Fruit fly (Drosophila melanogaster): ENCODE data around the gene Lasp.
A peak's percentile ranks its signal among the peaks of the same experiment; 100 is the strongest.

Gene Lasp

DNA sequence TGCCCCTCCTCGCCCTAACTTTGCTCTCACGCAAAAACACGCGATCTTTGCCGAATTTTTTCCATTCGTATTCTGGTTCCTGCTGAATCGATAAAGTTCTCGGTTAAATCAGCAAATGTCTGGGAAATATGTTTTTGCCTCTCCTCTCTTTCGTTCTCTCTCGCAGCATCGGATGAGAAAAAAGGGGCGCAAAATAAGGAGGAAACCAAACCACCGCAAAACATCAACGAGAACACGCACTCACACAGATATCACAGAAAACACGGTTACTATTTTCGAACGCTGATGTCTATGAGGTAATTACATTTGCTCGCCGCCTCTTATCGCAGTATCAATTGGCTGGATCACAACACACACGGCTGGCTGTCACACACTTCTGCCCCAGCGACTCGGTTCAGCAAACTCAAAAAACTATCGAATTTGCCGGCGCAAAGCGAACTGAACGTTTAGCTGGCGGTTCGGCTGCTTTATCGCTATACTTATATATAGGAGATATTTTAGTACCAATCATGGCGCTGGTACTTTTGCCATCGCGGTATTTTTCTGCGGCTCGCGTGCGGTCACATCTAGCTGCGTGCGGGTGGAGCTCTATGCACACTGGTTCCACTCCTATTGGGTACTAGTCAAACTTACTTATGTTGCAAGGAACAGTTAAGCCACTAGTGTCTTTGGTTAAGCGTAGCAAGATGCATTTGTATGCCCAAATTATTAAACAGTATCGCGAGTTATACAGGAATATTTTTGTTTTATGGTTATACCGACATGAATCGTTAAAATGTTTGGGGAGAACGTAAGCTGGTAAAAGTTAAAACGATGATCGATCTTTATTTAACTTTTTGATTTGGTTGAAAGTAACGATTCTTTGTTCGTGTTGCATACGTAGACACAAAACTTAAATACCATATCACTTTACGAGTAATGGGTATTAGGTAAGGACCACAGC is 50.0 kb downstream of the Lasp start, which contains the start of gene Baldspot:
TSS of gene Baldspot (minus strand) at position 449 of the 943 bp plus-strand sequence.
- no peak for TF ChIP-seq Sin3A (optimal IDR thresholded peaks at IDR 0.05)
- no peak for TF ChIP-seq psq (optimal IDR thresholded peaks at IDR 0.05)
- TF ChIP-seq insv (optimal IDR thresholded peaks at IDR 0.05): no peak
- no peak for TF ChIP-seq Myc (optimal IDR thresholded peaks at IDR 0.05)
- TF ChIP-seq h (optimal IDR thresholded peaks at IDR 0.05): no peak
- TF ChIP-seq ttk (optimal IDR thresholded peaks at IDR 0.05): no peak

DNA sequence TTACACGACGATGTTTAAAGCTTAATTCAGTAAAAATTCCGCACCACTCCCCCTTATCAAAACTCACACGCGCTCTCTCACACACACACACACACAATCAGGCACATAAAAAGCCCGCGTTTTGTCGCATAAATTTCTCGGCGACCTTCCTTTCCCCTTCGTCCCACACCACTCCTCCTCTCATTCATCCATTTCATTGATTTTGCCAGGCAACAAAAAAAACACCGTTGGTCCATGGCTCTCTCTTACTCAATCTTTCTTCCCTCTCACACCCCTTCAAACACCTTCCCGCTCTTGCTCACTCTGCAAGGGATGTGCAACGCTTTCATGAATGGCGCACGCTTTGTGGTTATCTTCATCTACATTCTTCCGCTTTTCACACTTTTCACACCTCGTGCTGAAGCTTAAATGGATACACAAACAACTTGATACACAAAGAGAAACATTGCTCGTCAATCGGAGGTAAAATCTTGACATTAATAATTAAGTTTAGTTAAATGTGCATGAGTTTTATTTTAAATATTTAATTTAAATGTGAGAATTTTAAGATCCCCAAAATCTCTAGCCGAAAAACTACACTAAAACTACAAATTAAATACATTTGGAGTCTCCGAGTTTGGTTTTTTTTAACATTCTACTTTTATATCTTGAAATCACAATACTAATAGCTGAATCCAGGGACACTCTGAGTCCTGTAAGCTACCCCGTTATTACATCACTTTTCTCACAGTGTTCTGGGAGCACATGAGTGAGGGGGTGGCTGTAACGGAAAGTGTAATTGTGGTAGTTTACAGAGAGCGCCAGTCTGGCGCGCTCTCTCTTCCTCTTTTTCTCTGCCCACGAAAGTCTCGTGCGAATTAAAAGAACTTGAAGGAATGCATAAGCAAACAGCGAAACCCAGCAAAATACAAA is 51.3 kb downstream of the Lasp start:
- no peak for TF ChIP-seq h (optimal IDR thresholded peaks at IDR 0.05)
- no peak for TF ChIP-seq psq (optimal IDR thresholded peaks at IDR 0.05)
- TF ChIP-seq Myc (optimal IDR thresholded peaks at IDR 0.05): no peak
- TF ChIP-seq Sin3A (optimal IDR thresholded peaks at IDR 0.05): no peak
- no peak for TF ChIP-seq insv (optimal IDR thresholded peaks at IDR 0.05)
- no peak for TF ChIP-seq ttk (optimal IDR thresholded peaks at IDR 0.05)

DNA sequence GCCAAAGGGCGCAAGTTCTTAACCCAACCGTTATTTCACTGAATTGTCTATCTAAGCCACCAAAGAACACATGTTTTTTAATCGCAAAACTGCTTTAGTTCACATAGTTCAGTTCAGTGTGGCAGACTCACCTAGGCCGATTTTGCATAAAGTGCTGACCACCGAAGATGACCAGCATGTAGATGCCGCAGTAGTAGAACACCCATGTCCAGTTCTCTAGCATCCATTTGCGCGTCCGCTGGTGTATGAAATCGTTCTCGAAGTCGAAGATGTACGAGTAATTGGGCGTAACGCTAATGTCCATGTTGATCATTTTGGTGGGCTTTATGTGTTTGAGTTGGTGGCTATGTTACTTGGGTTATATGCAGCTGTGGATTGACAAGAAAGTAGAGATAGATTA is 52.4 kb downstream of the Lasp start:
- TF ChIP-seq ttk (optimal IDR thresholded peaks at IDR 0.05): no peak
- TF ChIP-seq psq (optimal IDR thresholded peaks at IDR 0.05): no peak
- TF ChIP-seq Sin3A (optimal IDR thresholded peaks at IDR 0.05): no peak
- no peak for TF ChIP-seq insv (optimal IDR thresholded peaks at IDR 0.05)
- TF ChIP-seq Myc (optimal IDR thresholded peaks at IDR 0.05): no peak
- TF ChIP-seq h (optimal IDR thresholded peaks at IDR 0.05): no peak

DNA sequence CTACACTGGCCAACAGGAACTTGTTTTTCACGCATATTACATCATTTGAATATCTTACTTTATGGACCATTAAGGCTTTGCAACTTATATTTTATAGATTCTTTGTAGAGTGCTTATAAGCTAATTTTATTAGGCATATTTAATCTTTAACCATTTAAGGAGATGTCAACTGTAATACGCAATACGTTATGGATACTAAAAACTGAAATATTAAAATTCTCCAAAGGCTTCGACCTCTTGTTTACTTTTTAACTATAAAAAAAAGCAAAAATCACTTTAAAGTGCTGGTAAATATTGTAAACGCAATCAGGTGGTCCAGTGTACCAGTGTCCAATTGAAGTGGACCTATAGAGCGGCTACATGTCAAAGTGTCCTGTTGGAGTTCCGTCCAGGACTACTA is 54.5 kb downstream of the Lasp start:
- TF ChIP-seq psq (optimal IDR thresholded peaks at IDR 0.05) (no peak), h (optimal IDR thresholded peaks at IDR 0.05) (no peak), ttk (optimal IDR thresholded peaks at IDR 0.05) (no peak)

DNA sequence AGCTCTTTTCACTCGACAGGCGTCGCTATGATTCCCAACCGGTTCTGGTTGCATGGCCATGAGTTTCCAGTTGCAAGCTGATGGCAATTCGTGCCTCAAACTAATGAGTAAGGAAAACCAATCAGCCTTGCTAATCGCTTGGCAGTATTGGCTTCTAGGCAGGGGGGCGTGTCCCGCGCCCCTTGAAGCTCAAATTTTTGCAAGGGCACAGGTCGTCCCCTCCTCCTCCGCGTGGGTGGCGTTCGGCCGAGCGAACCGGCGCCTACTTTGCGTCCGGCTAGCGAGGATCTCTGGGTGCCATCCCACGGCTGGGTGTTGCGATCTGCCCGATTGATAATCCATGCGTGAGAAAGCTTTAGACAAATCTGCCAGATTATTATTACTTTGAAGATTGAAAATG is 57.8 kb downstream of the Lasp start:
- TF ChIP-seq ttk (optimal IDR thresholded peaks at IDR 0.05): no peak

DNA sequence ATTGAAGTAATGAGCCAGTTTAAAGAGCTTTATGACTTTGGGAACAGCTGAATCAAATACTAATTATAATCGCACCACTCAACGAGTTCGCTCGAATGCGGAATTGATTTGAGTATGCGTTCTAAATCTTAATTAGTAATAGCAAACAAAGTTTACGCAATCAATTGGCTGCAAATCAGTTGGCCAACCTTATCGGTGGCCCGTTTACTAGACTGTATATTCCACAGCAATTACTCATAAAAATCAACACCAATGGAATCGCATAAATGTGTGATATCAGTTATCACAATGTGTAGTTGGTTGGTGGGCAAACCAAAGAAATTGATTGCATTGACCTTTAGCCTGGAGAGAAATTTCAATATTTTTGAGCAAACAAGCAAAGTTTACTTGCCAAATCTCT is 58.9 kb downstream of the Lasp start:
- TF ChIP-seq h (optimal IDR thresholded peaks at IDR 0.05) (no peak), Myc (optimal IDR thresholded peaks at IDR 0.05) (no peak), psq (optimal IDR thresholded peaks at IDR 0.05) (no peak), ttk (optimal IDR thresholded peaks at IDR 0.05) (no peak), Sin3A (optimal IDR thresholded peaks at IDR 0.05) (no peak), insv (optimal IDR thresholded peaks at IDR 0.05) (no peak)

DNA sequence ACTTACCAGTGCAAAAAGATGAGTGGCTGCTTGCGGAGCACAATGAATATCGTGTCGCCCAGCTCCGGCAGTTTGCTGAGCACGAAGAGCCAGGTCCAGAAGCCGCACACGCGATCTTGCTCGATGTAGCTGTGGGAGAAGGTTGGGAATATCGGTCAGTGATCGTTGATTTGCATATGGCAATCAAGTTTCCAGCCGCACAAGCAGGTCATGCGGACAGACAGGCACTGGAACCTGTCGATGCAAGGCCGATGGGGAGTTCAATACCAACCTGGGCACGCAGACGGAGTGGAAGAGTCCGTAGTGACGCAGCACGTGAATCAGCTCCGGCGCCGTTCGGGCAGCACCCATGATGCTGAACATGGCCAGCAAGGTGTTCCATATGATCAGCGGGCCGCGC is 60.4 kb downstream of the Lasp start:
- TF ChIP-seq insv (optimal IDR thresholded peaks at IDR 0.05): no peak
- TF ChIP-seq Myc (optimal IDR thresholded peaks at IDR 0.05): no peak
- TF ChIP-seq Sin3A (optimal IDR thresholded peaks at IDR 0.05): no peak
- no peak for TF ChIP-seq psq (optimal IDR thresholded peaks at IDR 0.05)
- TF ChIP-seq h (optimal IDR thresholded peaks at IDR 0.05): no peak
- no peak for TF ChIP-seq ttk (optimal IDR thresholded peaks at IDR 0.05)

DNA sequence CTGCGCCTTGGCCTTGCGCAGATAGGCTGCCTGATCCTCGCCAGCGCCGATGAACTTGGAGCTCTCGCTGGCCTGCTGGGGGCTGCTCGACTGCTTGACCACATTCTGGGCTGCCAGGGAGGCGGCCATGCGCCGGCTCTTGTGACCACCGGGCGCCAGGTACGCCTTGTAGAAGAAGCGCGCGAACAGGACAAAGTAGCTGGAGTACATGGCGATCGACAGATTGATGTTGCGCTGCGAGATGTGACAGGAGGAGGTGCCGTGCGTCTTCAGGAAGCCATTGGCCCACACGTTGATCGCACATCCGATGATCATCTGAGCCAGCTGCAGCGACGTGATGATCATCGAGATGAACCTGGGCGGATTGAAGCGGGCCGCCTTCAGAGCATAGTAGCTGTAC is 61.4 kb downstream of the Lasp start:
- no peak for TF ChIP-seq h (optimal IDR thresholded peaks at IDR 0.05)
- TF ChIP-seq Myc (optimal IDR thresholded peaks at IDR 0.05): no peak
- TF ChIP-seq ttk (optimal IDR thresholded peaks at IDR 0.05): no peak
- no peak for TF ChIP-seq insv (optimal IDR thresholded peaks at IDR 0.05)
- TF ChIP-seq Sin3A (optimal IDR thresholded peaks at IDR 0.05): no peak
- TF ChIP-seq psq (optimal IDR thresholded peaks at IDR 0.05): no peak

DNA sequence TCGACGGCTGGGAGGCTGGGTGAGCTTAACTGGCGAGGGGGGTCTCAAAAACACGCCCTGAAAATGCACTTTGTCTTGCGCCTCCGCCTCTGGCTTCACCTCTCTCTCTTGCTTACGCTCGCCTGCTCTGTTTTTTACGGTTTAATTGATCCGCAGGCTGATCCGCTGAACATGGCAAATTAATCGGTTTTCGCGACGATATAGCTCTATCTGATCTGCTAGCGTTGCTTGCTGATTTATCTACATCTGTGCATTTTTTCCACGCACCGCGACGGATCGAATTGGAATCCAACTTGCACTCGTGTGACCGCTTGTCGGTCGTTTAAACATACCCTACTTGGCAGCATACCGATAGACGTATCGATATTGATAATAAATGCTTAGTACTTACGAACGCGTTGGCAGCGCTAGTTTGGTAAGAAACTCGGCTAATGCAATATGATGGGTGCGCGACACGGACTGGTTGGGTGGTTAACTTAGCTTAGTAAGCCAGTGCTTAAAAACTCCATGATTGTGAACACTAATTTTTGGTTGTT is 63.8 kb downstream of the Lasp start, which contains the start of gene Abl:
TSS of gene Abl (minus strand) at position 305 of the 536 bp plus-strand sequence.
- no peak for TF ChIP-seq insv (optimal IDR thresholded peaks at IDR 0.05)
- TF ChIP-seq Myc (optimal IDR thresholded peaks at IDR 0.05): no peak
- no peak for TF ChIP-seq ttk (optimal IDR thresholded peaks at IDR 0.05)
- no peak for TF ChIP-seq psq (optimal IDR thresholded peaks at IDR 0.05)

DNA sequence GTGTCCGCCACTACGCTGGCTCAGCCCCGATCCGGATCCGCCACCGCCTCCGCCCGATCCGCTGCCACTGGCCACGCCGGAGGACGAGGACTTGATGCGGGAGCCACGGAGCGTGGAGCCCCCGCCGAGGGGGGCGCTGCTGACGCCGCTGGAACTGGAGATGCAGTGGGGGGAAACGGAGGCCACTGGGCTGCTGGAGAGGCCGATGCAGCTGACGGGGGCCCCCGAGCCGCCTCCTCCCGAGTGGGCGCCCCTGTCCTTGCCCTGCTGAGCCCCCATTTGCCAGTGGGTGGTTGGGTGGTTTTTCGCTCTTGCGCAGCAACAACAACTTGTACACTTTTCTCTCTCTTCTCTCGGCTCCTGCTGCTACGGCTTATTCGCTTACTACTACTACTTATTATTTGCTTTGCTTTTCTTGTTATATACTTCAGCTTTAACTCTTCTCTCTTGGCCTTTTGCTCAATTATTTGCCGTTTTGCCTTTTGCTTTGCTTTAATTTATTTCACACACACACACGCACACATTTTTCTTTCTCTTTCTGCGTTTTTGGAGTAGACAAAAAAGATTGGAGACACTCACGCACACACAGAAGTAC is 64.5 kb downstream of the Lasp start:
- TF ChIP-seq ttk (optimal IDR thresholded peaks at IDR 0.05) (peak; percentile 73), insv (optimal IDR thresholded peaks at IDR 0.05) (no peak), psq (optimal IDR thresholded peaks at IDR 0.05) (no peak), Myc (optimal IDR thresholded peaks at IDR 0.05) (no peak)

DNA sequence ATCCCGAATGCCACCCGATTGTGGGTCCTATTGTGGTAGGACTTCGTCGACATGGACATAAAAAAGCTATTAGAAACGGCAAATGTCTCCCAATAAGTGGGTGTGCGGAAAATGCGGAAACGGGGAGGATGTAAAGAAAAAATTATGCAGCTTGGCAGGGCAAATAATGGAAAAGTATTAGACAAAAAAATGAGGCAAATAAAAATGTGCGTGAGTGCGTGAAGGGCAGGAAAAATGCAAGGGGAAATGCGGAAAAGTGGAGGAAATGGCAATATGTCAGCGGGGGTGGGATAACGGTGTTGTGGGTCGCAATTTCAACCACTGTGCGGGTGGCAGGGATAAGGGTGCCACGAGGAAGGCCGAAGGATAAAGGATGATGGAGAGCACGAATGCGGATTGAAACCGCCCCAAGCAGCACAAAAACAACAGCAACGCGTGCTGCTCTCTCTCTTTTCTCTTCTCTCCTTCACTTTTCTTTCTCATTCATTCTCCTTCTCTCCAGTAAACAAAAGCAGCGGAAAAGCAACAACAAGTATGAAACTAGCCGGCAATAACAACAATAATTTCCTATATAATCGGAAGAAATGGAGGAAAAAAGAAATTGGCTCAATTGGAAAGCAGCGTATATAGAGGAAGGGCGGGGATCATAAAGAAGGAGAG is 66.0 kb downstream of the Lasp start:
- TF ChIP-seq Sin3A (optimal IDR thresholded peaks at IDR 0.05): no peak
- TF ChIP-seq ttk (optimal IDR thresholded peaks at IDR 0.05): no peak
- no peak for TF ChIP-seq insv (optimal IDR thresholded peaks at IDR 0.05)
- TF ChIP-seq psq (optimal IDR thresholded peaks at IDR 0.05): no peak
- TF ChIP-seq h (optimal IDR thresholded peaks at IDR 0.05): no peak
- TF ChIP-seq Myc (optimal IDR thresholded peaks at IDR 0.05): no peak

Data from Kc167 (cell line).